Worm (Caenorhabditis elegans) whole organism, L1 larva: ENCODE data around the gene srw-108.

Experiments
- aly-2 ChIP-seq: fragments of 150-350 bp; optimal IDR thresholded peaks from 2 replicates; lab custom pipeline; 2014; ENCODE audit warnings: missing biosample characterization, missing genetic modification characterization
- lin-13 ChIP-seq: fragments of 150-350 bp; optimal IDR thresholded peaks from 2 replicates; lab custom pipeline; 2014; ENCODE audit warnings: missing biosample characterization, missing genetic modification reagents, missing genetic modification characterization
- lsy-2 ChIP-seq, 2 experiments: fragments of 150-350 bp; optimal IDR thresholded peaks; 2 replicates each; lab custom pipeline; 2014; ENCODE audit warnings: missing biosample characterization in 2 of 2, missing genetic modification characterization in 2 of 2
- mdl-1 ChIP-seq, 2 experiments: fragments of 150-350 bp; optimal IDR thresholded peaks; 2 replicates each; lab custom pipeline; 2014 to 2017; ENCODE audit warnings: missing biosample characterization in 2 of 2, missing genetic modification characterization in 2 of 2, inconsistent platforms in 1 of 2
- nhr-12 ChIP-seq: sonication (generic microtip); optimal IDR thresholded peaks from 2 replicates; lab custom pipeline; 2017; ENCODE audit warnings: missing biosample characterization, missing genetic modification characterization
- nhr-90 ChIP-seq: sonication (generic microtip); optimal IDR thresholded peaks from 2 replicates; lab custom pipeline; 2016; ENCODE audit warnings: mild to moderate bottlenecking, missing genetic modification characterization, missing compliant biosample characterization; ENCODE audit not compliant: poor library complexity
- swsn-7 ChIP-seq: sonication (generic microtip); optimal IDR thresholded peaks from 2 replicates; lab custom pipeline; 2016; ENCODE audit warnings: missing genetic modification characterization, missing compliant biosample characterization
- unc-30 ChIP-seq: sonication (generic microtip); optimal IDR thresholded peaks from 2 replicates; lab custom pipeline; 2017; ENCODE audit warnings: missing biosample characterization, missing genetic modification characterization
- zag-1 ChIP-seq: fragments of 150-350 bp; optimal IDR thresholded peaks from 2 replicates; lab custom pipeline; 2014; ENCODE audit warnings: missing biosample characterization, missing genetic modification characterization
- ztf-11 ChIP-seq, 2 experiments: sonication (generic microtip); optimal IDR thresholded peaks; 2 replicates each; lab custom pipeline; 2016 to 2017; ENCODE audit warnings: missing genetic modification characterization in 2 of 2, missing biosample characterization in 1 of 2, missing compliant biosample characterization in 1 of 2

- TF ChIP-seq lin-13 (no peak), zag-1 (tag; lab: Kevin White, UChicago) (no peak), unc-30 (no peak), nhr-12 (tag; lab: Kevin White, UChicago) (no peak), ztf-11 (tag; optimal IDR thresholded peaks at IDR 0.05; lab: Kevin White, UChicago) (no peak), swsn-7 (tag; lab: Kevin White, UChicago) (no peak), mdl-1 (tag; optimal IDR thresholded peaks at IDR 0.05; lab: Kevin White, UChicago) (no peak), lsy-2 (tag; optimal IDR thresholded peaks at IDR 0.05; lab: Kevin White, UChicago) (no peak), aly-2 (tag; lab: Kevin White, UChicago) (no peak), nhr-90 (tag; lab: Kevin White, UChicago) (no peak)
Measured at ce11 chrV:525040-525439, 2.7 kb upstream of the srw-108 start, which contains the start of gene R11G11.16.
